Fruit fly (Drosophila melanogaster) Kc167 (cell line): ENCODE data around the gene Saf-B.

Source experiments
- Myc ChIP-seq: fragments of >200 bp; optimal IDR thresholded peaks from 2 replicates; lab custom pipeline; 2017; ENCODE audit warnings: missing external identifiers
- Sin3A ChIP-seq: fragments of >200 bp; optimal IDR thresholded peaks from 2 replicates; lab custom pipeline; 2018; ENCODE audit warnings: missing external identifiers
- h ChIP-seq: fragments of >200 bp; optimal IDR thresholded peaks from 3 replicates; lab custom pipeline; 2018; ENCODE audit warnings: missing external identifiers
- insv ChIP-seq: fragments of >200 bp; optimal IDR thresholded peaks from 3 replicates; lab custom pipeline; 2018; ENCODE audit warnings: missing external identifiers
- psq ChIP-seq: fragments of >200 bp; optimal IDR thresholded peaks from 2 replicates; lab custom pipeline; 2017; ENCODE audit warnings: missing external identifiers
- ttk ChIP-seq: sonication (Bioruptor generic); optimal IDR thresholded peaks from 2 replicates; lab custom pipeline; 2017; ENCODE audit warnings: missing external identifiers

The Saf-B gene

DNA sequence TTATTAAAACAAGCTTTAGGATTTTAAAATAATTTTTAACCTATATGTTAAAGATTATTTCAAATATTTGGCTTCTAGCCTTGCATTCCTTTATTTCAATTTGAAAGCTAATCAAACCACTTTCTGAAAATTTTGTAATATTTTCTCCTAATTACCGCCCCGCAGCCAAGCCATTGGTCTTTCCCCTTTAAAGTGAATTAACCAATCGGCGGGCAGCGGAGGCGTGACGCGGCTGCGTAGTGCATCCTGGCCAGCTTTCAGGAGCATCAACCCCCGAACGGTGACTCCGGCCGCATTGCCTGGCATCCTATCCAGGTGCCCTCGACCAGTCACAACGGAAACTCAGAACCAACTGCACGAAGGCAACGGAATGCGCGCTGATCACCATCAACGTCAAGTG is 29.5 kb upstream of the Saf-B start, which contains the start of gene Ets96B:
Ets96B (plus strand) TSS at position 321 of the 400 bp plus-strand sequence.
- no peak for TF ChIP-seq h (lab: Kevin White, UChicago)
- no peak for TF ChIP-seq insv
- no peak for TF ChIP-seq Sin3A

DNA sequence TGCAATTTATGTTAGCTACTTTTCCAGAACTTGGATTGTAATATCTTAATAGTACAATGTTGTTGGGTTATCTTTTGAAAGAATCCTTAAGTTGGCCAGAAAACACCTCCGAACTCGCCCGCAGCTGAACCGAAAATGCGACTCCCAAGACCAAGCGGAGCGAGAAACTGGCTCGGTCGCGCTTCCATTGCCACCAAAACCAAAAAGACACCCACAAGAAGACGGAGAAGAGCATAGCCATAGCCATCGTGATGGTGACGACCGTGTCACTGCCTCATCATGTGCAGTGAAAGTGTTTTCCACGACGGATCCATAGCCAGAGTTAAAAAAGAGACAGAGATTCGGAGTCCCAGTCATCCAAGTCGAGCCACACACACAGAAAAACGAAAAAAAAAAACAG is 27.2 kb upstream of the Saf-B start, which contains the start of gene CG13634:
CG13634 (minus strand) TSS at position 101 of the 400 bp plus-strand sequence.
- TF ChIP-seq insv (no peak), ttk (lab: Kevin White, UChicago) (no peak), Myc (lab: Kevin White, UChicago) (no peak), psq (lab: Kevin White, UChicago) (no peak), h (lab: Kevin White, UChicago) (no peak)

DNA sequence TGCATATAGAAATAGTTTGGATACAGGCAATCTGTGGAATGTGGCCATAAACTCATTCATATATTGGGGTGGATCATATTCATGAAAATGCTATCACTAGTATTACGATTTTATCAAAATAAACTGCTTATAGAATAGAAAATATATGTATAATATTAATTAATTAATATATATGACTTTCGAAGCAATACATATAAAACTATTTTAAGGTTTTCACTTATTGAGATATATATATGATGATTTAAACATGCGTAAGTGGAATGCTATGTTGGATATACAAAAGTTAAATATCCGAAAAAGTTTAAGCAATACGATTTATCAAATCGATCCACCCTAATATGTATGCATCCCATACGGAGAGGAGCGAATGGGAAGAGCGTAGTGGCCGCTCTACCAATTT is 18.7 kb upstream of the Saf-B start:
- TF ChIP-seq psq (lab: Kevin White, UChicago): no peak
- no peak for TF ChIP-seq Sin3A
- no peak for TF ChIP-seq ttk (lab: Kevin White, UChicago)
- no peak for TF ChIP-seq Myc (lab: Kevin White, UChicago)
- TF ChIP-seq insv: no peak
- no peak for TF ChIP-seq h (lab: Kevin White, UChicago)

DNA sequence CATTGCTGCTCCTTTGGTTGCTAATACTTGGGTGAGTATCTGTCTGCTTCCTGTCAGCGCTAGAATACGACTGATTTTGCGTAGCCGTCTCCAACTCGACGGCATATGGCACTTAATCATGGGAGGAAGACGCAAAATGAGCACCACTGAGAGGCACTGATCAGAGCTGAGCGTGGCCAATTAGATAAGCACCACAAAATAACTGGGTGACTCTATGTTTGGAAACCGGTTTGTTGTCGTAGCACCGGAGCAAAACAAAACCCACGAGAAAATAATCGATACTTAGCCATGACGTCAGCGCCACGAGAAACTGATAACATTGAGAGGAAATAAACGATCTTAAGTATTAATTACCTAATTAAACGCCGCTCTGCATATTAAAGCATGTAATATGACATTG is 17.8 kb upstream of the Saf-B start, which contains the start of gene Ude:
Ude (minus strand) TSS at position 166 of the 400 bp plus-strand sequence.
- no peak for TF ChIP-seq Myc (lab: Kevin White, UChicago)
- no peak for TF ChIP-seq ttk (lab: Kevin White, UChicago)
- TF ChIP-seq h (lab: Kevin White, UChicago): no peak
- no peak for TF ChIP-seq Sin3A
- TF ChIP-seq insv: no peak

DNA sequence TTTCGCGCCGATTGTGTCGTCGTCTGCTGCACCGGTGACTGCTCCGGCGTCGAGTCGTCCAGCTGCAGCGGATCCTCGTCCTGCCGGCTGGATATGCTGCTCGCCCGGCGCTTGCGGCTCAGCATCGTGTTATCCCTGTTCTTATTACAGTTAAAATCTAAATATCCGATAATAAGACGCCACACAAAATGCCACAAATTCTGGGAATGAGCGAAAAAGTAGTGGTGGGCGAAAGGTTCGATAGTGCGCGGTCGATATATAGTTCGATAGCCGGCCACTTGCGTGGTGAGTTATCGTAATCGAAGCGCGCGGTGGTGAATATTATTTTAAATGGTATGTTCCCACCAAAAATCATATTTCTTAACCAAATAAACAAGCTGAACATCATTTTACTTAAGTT is 12.2 kb upstream of the Saf-B start, which contains the start of gene polybromo:
polybromo (minus strand) TSS at position 212 of the 400 bp plus-strand sequence.
- TF ChIP-seq psq (lab: Kevin White, UChicago) (no peak), h (lab: Kevin White, UChicago) (no peak), ttk (lab: Kevin White, UChicago) (no peak), Sin3A (no peak), Myc (lab: Kevin White, UChicago) (no peak)

DNA sequence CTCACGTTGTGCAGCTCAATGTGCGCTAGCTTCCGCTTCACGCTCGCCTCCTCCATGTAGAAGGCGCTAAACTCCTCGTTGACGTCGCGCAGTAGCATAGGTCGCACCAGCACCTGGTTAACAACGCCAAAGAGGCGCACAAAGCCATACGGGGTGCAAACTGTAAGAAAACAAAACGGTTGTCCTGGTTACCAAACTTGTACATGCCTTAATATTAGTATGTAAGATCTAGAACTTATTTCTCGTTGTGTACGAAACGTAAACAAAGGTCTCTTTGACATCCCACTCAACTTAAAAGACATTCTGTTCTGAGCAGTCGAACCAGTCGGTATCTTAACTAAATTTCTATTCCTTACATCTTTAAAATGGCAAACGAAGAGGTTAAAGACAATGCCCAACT is 9.9 kb upstream of the Saf-B start, which contains the start of gene CG6980:
CG6980 (plus strand) TSS at position 301 of the 400 bp plus-strand sequence.
- TF ChIP-seq ttk (lab: Kevin White, UChicago) (no peak), Sin3A (no peak), Myc (lab: Kevin White, UChicago) (no peak), psq (lab: Kevin White, UChicago) (no peak), insv (no peak), h (lab: Kevin White, UChicago) (no peak)

DNA sequence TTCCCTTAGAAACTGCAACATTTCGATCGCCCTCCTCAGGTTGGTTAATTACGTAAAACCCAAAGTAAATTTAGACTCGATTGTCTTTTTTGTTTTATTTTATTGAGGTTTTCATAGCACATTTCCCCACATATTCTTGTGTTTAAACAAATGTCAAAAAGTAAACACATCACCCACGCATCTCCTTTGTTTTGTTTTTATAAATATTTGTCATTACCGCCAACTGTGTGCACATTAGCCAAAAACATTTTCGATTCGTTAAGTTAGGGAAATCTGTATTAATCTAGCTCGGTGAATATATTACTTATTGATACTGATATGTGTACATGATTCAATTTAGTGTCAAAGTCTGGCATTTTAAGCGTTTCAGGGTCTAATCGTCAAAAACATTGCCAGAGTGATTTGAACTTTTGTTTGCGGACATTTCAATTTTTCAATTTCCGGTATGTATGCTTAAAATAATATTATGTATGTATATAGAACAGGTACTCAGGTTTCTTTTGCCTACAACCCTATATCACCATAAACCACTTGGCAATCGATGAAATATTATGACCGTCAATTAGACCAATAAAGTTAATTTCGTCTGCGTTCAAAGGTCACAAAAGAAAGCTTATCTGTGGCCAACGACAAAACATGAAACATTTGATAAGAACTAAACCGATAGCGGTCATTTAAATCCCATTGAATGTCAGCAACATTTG is 7.5 kb upstream of the Saf-B start:
- TF ChIP-seq insv (no peak), h (lab: Kevin White, UChicago) (no peak), ttk (lab: Kevin White, UChicago) (no peak), Sin3A (no peak), psq (lab: Kevin White, UChicago) (no peak), Myc (lab: Kevin White, UChicago) (no peak)

DNA sequence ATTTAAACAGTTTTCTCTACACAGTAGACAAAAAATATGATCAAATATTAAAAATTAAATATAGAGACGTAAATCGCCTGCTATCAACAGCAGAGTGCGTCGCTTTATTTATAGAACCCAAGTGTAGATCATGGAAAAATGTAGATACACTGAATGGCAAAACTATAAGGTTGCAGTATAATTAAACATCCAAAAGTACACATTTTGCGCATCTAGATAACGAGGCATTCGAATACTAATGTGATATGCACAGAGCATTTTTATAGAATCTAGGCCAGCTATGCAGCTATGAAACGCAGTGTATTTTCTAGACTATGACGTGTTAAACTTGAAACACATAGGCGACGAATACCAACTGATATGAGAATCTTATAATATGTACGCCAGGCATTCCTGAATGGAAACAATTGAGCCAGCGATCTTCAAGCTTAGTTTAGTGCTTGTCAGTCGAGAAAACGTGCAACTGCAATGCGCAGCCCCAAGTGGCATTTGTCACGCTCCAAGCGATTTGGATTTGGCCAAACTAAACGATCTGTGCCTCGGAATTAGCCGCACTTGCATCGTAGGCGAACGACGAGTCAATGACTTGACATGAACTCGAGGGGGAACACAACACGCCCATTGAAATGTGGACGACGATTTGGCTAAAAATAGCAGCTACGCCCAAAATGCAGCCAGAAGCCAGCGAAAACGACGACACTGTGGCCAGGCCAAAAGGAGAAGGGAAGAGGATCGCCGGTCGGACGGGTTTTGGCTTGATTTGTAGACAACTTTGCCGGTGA is 6.2 kb upstream of the Saf-B start:
- TF ChIP-seq Myc (lab: Kevin White, UChicago): no peak
- TF ChIP-seq psq (lab: Kevin White, UChicago): no peak
- TF ChIP-seq ttk (lab: Kevin White, UChicago): no peak
- TF ChIP-seq Sin3A: no peak

DNA sequence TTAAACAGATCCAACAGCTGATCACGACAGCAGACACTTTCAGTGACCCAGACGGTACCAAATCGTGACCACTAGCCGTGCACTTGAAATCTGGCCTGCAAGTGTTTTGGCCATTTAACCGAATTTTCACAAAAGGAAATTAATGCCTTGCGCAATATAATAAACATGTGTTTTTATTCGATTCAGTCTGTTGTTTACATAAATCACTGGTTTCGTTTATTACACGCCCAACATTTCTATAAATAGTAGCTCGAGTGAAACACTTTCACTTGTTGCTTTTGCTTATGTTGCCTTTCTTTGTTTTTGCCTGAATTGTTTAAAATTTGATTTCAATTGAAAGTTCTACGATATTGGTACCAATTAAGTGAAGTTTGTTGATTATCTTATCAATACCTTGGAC is 4.9 kb upstream of the Saf-B start:
- no peak for TF ChIP-seq Sin3A
- TF ChIP-seq ttk (lab: Kevin White, UChicago): no peak
- TF ChIP-seq psq (lab: Kevin White, UChicago): no peak
- TF ChIP-seq Myc (lab: Kevin White, UChicago): no peak
- TF ChIP-seq insv: no peak
- TF ChIP-seq h (lab: Kevin White, UChicago): no peak

DNA sequence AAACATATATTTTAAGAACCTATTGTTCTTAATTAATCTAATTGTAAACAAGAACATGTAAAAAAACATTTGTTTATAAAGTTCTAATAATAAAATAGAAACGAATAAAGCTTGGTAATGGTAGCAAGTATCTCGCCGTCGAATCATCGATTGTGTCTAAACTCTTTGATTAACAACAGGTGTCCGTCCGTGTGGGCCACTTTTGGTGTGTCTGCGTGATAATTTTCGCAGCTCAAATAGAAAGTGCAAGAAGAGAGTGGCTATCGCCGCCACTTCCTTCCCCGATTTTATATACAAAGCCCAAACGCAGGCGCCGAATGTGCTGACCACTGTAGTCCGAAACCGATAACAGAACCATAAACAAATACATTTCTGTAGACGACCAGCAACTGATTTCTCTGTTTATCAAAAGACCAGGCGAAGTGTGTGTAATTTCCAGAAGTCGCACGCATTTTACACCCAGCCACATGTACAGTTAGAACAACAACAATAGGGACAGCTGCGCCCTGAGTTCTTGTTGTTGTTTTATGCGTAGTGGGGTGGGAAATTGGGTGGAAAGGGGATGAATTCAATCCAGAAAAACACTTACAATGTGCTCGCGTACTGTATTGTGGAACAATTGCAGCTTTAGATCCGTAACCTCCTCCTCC is 4.2 kb upstream of the Saf-B start:
- TF ChIP-seq insv (no peak), Myc (lab: Kevin White, UChicago) (no peak), ttk (lab: Kevin White, UChicago) (no peak), h (lab: Kevin White, UChicago) (no peak), psq (lab: Kevin White, UChicago) (no peak), Sin3A (no peak)

DNA sequence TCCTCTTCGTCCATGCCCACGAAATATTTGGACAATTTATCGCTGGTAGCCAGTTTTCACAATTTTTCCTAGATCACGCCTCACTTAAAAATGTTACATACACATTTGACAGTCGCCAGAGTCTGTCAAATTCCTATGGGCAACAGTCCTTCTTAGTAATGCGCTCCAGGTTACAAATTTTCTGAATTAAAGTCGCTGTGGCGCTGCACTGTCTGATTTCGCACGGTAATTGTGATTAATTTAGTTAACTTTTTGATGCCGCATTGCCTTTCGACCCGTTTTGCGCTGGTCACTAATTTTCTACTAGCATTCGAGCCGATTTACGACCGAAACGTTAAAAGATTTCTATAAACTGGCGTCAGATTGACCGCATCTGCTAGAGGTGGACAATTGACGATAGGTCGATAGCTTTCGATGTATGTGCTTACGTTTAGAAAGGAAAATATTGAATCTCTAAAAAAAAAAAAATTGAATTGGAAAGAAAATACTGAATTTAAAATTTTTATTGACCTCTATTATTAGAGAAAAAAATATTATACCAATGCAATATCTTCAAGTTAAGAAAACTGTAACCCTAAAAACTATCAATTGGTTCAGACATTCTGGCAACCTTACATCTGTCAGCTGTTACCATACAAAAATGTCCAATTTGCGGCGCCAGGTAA is 3.5 kb upstream of the Saf-B start, which contains the start of the genes lili and CG34150:
lili (minus strand) TSS at position 376 of the 665 bp plus-strand sequence.
CG34150 (plus strand) TSS at position 626 of the 665 bp plus-strand sequence.
- TF ChIP-seq psq (lab: Kevin White, UChicago) (no peak), Sin3A (no peak), Myc (lab: Kevin White, UChicago) (no peak), insv (no peak), ttk (lab: Kevin White, UChicago) (no peak), h (lab: Kevin White, UChicago) (no peak)
